Worm (Caenorhabditis elegans): Measurements from ENCODE around the gene C46A5.4.

ce11 chrIV:7794709-7795108, 37.6 kb upstream of the C46A5.4 start, which contains the start of gene ntp-1:
- TF ChIP-seq nhr-47 (tag; optimal IDR thresholded peaks at IDR 0.05): no peak
- no peak for TF ChIP-seq ceh-90 (tag; optimal IDR thresholded peaks at IDR 0.05)
- TF ChIP-seq nhr-76 (tag; optimal IDR thresholded peaks at IDR 0.05): no peak
